Fruit fly (Drosophila melanogaster): Measurements from ENCODE around the gene pod1.

The pod1 gene

dm6 chrX:6794190-6794589 lies 9.3 kb upstream of the pod1 start:
- peak; percentile 43 for TF ChIP-seq CG32264 (GFP tag; optimal IDR thresholded peaks at IDR 0.05)
- TF ChIP-seq ey (GFP tag; optimal IDR thresholded peaks at IDR 0.05) = peak; percentile 78
- TF ChIP-seq dl (GFP tag; optimal IDR thresholded peaks at IDR 0.05; ENCODE audit: insufficient read depth in 1 of 2, partially characterized antibody in 2 of 2) = no peak
- peak; percentile 57 for TF ChIP-seq OdsH (GFP tag; optimal IDR thresholded peaks at IDR 0.05)
- TF ChIP-seq psq (GFP tag; optimal IDR thresholded peaks at IDR 0.05) = peak; percentile 36
- TF ChIP-seq sage (GFP tag; optimal IDR thresholded peaks at IDR 0.05) = peak; percentile 10
- TF ChIP-seq br (GFP tag; optimal IDR thresholded peaks at IDR 0.05) = peak; percentile 56
- TF ChIP-seq tai (GFP tag; optimal IDR thresholded peaks at IDR 0.05) = no peak
- peak; percentile 80 for TF ChIP-seq sv (GFP tag; optimal IDR thresholded peaks at IDR 0.05)
- no peak for TF ChIP-seq pan (optimal IDR thresholded peaks at IDR 0.05)
- TF ChIP-seq Dif (GFP tag; optimal IDR thresholded peaks at IDR 0.05; ENCODE audit: partially characterized antibody) = no peak
- TF ChIP-seq lola (GFP tag; optimal IDR thresholded peaks at IDR 0.05) = no peak
- peak; percentile 74 for TF ChIP-seq h (GFP tag; optimal IDR thresholded peaks at IDR 0.05)
- TF ChIP-seq dmrt93B (GFP tag; optimal IDR thresholded peaks at IDR 0.05) = peak; percentile 39
- peak in 1 of 2 experiments; percentile 48 for TF ChIP-seq foxo (GFP tag; optimal IDR thresholded peaks at IDR 0.05)
- peak; percentile 73 for TF ChIP-seq rgr (GFP tag; optimal IDR thresholded peaks at IDR 0.05)
- TF ChIP-seq Mio (GFP tag; optimal IDR thresholded peaks at IDR 0.05) = no peak
- TF ChIP-seq fru (GFP tag; optimal IDR thresholded peaks at IDR 0.05) = peak; percentile 52
- TF ChIP-seq Sp1 (GFP tag; optimal IDR thresholded peaks at IDR 0.05) = peak; percentile 47
- TF ChIP-seq woc (GFP tag; optimal IDR thresholded peaks at IDR 0.05) = no peak
- TF ChIP-seq Hnf4 (GFP tag; optimal IDR thresholded peaks at IDR 0.05) = peak; percentile 48
- TF ChIP-seq HLH106 (tag; optimal IDR thresholded peaks at IDR 0.05) = peak; percentile 66
- no peak for TF ChIP-seq dsf (GFP tag; optimal IDR thresholded peaks at IDR 0.05; ENCODE audit: borderline replicate concordance)
- no peak for TF ChIP-seq usp (GFP tag; optimal IDR thresholded peaks at IDR 0.05)
- peak; percentile 2 for TF ChIP-seq Hr83 (GFP tag; optimal IDR thresholded peaks at IDR 0.05; ENCODE audit: poor library complexity, severe bottlenecking)
- TF ChIP-seq Jra (GFP tag; optimal IDR thresholded peaks at IDR 0.05) = no peak

DNA sequence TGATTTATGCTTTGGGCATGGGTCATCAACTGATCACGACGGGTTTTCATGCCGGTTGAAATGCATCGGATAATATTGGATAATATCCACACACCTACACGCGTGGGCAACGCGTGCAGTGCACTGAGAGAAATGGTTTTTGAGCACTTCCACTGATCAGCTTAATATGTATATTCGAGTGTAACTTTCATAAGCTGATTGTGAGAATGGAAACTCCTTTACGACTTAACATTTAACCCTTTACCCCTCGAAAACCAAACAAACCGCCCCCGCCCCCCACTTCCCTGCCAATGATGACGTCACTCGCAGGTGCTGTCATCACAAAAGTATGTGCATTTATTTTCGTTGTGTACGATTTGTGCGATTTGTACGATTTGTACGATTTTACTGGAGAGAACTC lies 8.7 kb upstream of the pod1 start:
- peak in 1 of 2 experiments; percentile 27 for TF ChIP-seq foxo (GFP tag; optimal IDR thresholded peaks at IDR 0.05)
- no peak for TF ChIP-seq br (GFP tag; optimal IDR thresholded peaks at IDR 0.05)
- peak; percentile 13 for TF ChIP-seq dmrt93B (GFP tag; optimal IDR thresholded peaks at IDR 0.05)
- no peak for TF ChIP-seq Dif (GFP tag; optimal IDR thresholded peaks at IDR 0.05; ENCODE audit: partially characterized antibody)
- peak; percentile 46 for TF ChIP-seq HLH106 (tag; optimal IDR thresholded peaks at IDR 0.05)
- no peak for TF ChIP-seq dl (GFP tag; optimal IDR thresholded peaks at IDR 0.05; ENCODE audit: insufficient read depth in 1 of 2, partially characterized antibody in 2 of 2)

- TF ChIP-seq Rel (GFP tag; optimal IDR thresholded peaks at IDR 0.05) = no peak
- no peak for TF ChIP-seq Rel (tag; optimal IDR thresholded peaks at IDR 0.05)
- TF ChIP-seq sv (GFP tag; optimal IDR thresholded peaks at IDR 0.05) = no peak
- TF ChIP-seq CrebA (GFP tag; optimal IDR thresholded peaks at IDR 0.05; ENCODE audit: borderline replicate concordance) = no peak
- TF ChIP-seq sage (GFP tag; optimal IDR thresholded peaks at IDR 0.05) = no peak
- TF ChIP-seq Dif (GFP tag; optimal IDR thresholded peaks at IDR 0.05; ENCODE audit: partially characterized antibody) = no peak
- no peak for TF ChIP-seq Hr78 (GFP tag; optimal IDR thresholded peaks at IDR 0.05)
- TF ChIP-seq CG32264 (GFP tag; optimal IDR thresholded peaks at IDR 0.05) = no peak
- no peak for TF ChIP-seq br (GFP tag; optimal IDR thresholded peaks at IDR 0.05)
- TF ChIP-seq jim (GFP tag; optimal IDR thresholded peaks at IDR 0.05) = no peak
- TF ChIP-seq Abd-B (GFP tag; optimal IDR thresholded peaks at IDR 0.05) = no peak
- no peak for TF ChIP-seq dsf (GFP tag; optimal IDR thresholded peaks at IDR 0.05; ENCODE audit: borderline replicate concordance)
- no peak for TF ChIP-seq OdsH (GFP tag; optimal IDR thresholded peaks at IDR 0.05)
- no peak for TF ChIP-seq Hnf4 (GFP tag; optimal IDR thresholded peaks at IDR 0.05)
- no peak for TF ChIP-seq fru (GFP tag; optimal IDR thresholded peaks at IDR 0.05)
- no peak for TF ChIP-seq brk (GFP tag; optimal IDR thresholded peaks at IDR 0.05)
- TF ChIP-seq psq (GFP tag; optimal IDR thresholded peaks at IDR 0.05) = no peak
These were observed 7.3 kb upstream of the pod1 start for dm6 chrX:6795987-6796691.

DNA sequence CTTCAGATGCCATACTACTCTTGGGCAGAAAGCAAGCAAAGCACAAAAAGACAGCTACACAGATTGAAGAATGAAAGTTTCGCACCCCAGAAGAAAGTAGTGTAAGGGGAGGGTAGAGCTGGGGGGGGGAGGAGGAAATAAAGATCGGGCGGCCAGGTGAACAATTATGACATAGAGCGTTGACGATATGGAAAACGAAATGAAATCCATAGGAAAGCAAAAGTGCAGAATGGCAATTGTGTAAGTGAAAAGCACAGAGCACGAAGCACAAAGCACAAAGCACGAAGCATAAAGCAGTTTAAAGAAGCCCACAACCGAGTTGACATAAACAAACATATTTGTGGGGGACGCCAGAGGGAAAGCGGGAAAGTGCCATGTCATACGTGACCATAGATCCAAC lies 6.5 kb upstream of the pod1 start:
- no peak for TF ChIP-seq Hr78 (GFP tag; optimal IDR thresholded peaks at IDR 0.05)
- TF ChIP-seq Jra (GFP tag; optimal IDR thresholded peaks at IDR 0.05) = no peak
- no peak for TF ChIP-seq Dif (GFP tag; optimal IDR thresholded peaks at IDR 0.05; ENCODE audit: partially characterized antibody)
- no peak for TF ChIP-seq CrebA (GFP tag; optimal IDR thresholded peaks at IDR 0.05; ENCODE audit: borderline replicate concordance)
- no peak for TF ChIP-seq Abd-B (GFP tag; optimal IDR thresholded peaks at IDR 0.05)
- no peak for TF ChIP-seq ey (GFP tag; optimal IDR thresholded peaks at IDR 0.05)
- TF ChIP-seq Dfd (GFP tag; optimal IDR thresholded peaks at IDR 0.05) = no peak
- no peak for TF ChIP-seq jim (GFP tag; optimal IDR thresholded peaks at IDR 0.05)
- no peak for TF ChIP-seq pan (optimal IDR thresholded peaks at IDR 0.05)

Data from whole organism, wandering third instar larva.